Worm (Caenorhabditis elegans): ENCODE measurements around the gene srh-201.

ce11 chrV:9022078-9022477 lies 8.4 kb upstream of the srh-201 start, which contains the start of gene oac-41:
- TF ChIP-seq elt-1 (tag; optimal IDR thresholded peaks at IDR 0.05; ENCODE audit: borderline replicate concordance, insufficient read depth) (no peak), lin-13 (tag; optimal IDR thresholded peaks at IDR 0.05) (no peak), elt-3 (tag; optimal IDR thresholded peaks at IDR 0.05) (no peak), lsy-2 (tag; optimal IDR thresholded peaks at IDR 0.05) (no peak), bed-3 (GFP tag; optimal IDR thresholded peaks at IDR 0.05) (no peak), nhr-28 (tag; optimal IDR thresholded peaks at IDR 0.05) (no peak)
